Fruit fly (Drosophila melanogaster): ENCODE measurements around the gene CG11085.

The CG11085 gene

DNA sequence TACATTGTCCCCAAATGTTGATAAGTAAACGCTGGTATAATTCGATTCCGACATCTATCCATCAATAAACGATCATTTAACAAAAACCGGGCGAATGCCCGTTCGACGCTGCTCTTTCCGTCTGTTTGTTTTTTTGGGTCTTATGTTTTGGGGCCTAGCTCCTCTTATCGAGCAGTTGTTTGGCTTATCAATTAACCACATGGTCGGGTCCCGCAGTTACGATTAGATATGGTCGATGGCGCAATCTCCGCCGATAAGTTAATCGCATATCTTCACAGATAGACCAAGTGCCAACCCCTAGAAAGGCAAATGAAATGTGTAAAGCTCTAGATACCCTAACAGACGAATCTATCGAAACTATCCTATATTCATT lies 37.8 kb upstream of the CG11085 start:
- TF ChIP-seq usp (GFP tag; optimal IDR thresholded peaks at IDR 0.05) (no peak), brk (GFP tag; optimal IDR thresholded peaks at IDR 0.05) (no peak), lola (GFP tag; optimal IDR thresholded peaks at IDR 0.05) (no peak), sage (GFP tag; optimal IDR thresholded peaks at IDR 0.05) (no peak), CG9705 (GFP tag; optimal IDR thresholded peaks at IDR 0.05) (no peak), psq (GFP tag; optimal IDR thresholded peaks at IDR 0.05) (no peak), Abd-B (GFP tag; optimal IDR thresholded peaks at IDR 0.05) (no peak)

DNA sequence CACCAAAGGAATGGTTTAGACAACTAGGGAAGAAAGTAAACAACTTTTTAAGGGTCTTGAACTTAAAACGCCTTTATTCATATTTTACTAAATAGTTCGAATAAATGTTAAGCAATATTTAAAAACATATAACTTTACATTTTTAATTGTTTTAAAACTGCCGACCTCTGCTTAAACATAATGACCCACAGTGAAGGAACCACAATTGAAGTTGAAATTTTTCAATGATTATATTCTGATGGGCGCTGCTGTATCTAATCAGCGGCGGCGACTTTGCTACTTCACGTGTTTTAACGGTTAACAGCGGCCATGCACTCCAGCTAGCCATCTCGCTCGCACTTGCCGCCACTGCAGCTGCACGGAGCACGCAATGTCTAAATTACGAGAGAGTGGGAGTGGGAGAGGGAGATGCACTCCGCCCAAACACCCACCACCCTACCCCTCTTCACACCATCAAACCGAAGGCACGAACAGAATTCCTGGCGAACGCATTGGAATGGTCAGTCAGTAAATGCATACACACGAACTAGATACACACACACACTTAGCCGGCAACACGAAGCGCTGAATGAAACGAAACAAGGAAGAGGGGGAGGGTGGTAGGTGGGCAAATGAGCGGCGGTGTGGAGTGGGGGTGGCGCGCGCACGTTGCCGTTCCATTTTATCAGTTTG lies 37.3 kb upstream of the CG11085 start:
- peak; percentile 34 for TF ChIP-seq h (GFP tag; optimal IDR thresholded peaks at IDR 0.05)
- TF ChIP-seq br (GFP tag; optimal IDR thresholded peaks at IDR 0.05): peak; percentile 47
- TF ChIP-seq Abd-B (GFP tag; optimal IDR thresholded peaks at IDR 0.05): no peak
- TF ChIP-seq foxo (GFP tag; optimal IDR thresholded peaks at IDR 0.05): peak in 1 of 2 experiments; percentile 58
- peak; percentile 7 for TF ChIP-seq rgr (GFP tag; optimal IDR thresholded peaks at IDR 0.05)
- peak; percentile 48 for TF ChIP-seq fru (GFP tag; optimal IDR thresholded peaks at IDR 0.05)
- TF ChIP-seq ey (GFP tag; optimal IDR thresholded peaks at IDR 0.05): peak; percentile 44
- TF ChIP-seq dmrt93B (GFP tag; optimal IDR thresholded peaks at IDR 0.05): peak; percentile 29
- TF ChIP-seq Dif (GFP tag; optimal IDR thresholded peaks at IDR 0.05; ENCODE audit: partially characterized antibody): peak; percentile 41
- no peak for TF ChIP-seq sv (GFP tag; optimal IDR thresholded peaks at IDR 0.05)
- no peak for TF ChIP-seq Mio (GFP tag; optimal IDR thresholded peaks at IDR 0.05)
- TF ChIP-seq Hnf4 (GFP tag; optimal IDR thresholded peaks at IDR 0.05): peak; percentile 28
- TF ChIP-seq Sp1 (GFP tag; optimal IDR thresholded peaks at IDR 0.05): peak; percentile 53
- TF ChIP-seq HLH106 (tag; optimal IDR thresholded peaks at IDR 0.05): peak; percentile 54
- peak; percentile 55 for TF ChIP-seq psq (GFP tag; optimal IDR thresholded peaks at IDR 0.05)
- peak; percentile 9 for TF ChIP-seq Hr83 (GFP tag; optimal IDR thresholded peaks at IDR 0.05; ENCODE audit: poor library complexity, severe bottlenecking)
- TF ChIP-seq Hr78 (GFP tag; optimal IDR thresholded peaks at IDR 0.05): no peak

DNA sequence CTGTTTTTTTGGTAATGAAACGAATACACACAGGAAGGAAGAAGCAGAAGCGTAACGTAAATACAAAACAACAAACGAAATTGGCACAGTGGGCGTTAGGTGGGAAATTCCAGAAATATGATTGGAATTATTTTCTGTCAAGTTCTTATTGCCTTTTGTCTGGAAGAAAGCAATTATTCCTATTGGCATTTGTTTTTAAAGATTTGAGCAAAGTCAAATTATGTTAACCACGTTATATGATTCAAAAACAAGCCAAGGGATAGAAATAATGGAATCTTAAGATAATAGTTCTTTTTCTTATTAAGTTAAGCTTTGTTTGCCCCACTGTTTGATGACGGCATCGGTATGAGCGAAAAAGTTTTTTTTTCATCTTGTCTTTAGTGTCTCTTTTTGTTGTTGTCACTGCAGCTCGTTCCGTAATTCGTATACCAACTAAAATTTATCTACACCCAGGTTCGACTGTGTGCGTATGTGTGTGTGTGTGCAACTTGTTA lies 36.6 kb upstream of the CG11085 start:
- peak; percentile 96 for TF ChIP-seq woc (GFP tag; optimal IDR thresholded peaks at IDR 0.05)
- peak; percentile 78 for TF ChIP-seq Dfd (GFP tag; optimal IDR thresholded peaks at IDR 0.05)
- no peak for TF ChIP-seq N (GFP tag; optimal IDR thresholded peaks at IDR 0.05)
- peak; percentile 77 for TF ChIP-seq CrebA (GFP tag; optimal IDR thresholded peaks at IDR 0.05; ENCODE audit: borderline replicate concordance)
- TF ChIP-seq brk (GFP tag; optimal IDR thresholded peaks at IDR 0.05): peak; percentile 81
- TF ChIP-seq OdsH (GFP tag; optimal IDR thresholded peaks at IDR 0.05): peak; percentile 95
- peak; percentile 97 for TF ChIP-seq ey (GFP tag; optimal IDR thresholded peaks at IDR 0.05)
- peak; percentile 96 for TF ChIP-seq rgr (GFP tag; optimal IDR thresholded peaks at IDR 0.05)
- peak; percentile 73 for TF ChIP-seq psq (GFP tag; optimal IDR thresholded peaks at IDR 0.05)
- TF ChIP-seq Abd-B (GFP tag; optimal IDR thresholded peaks at IDR 0.05): no peak
- TF ChIP-seq HLH106 (tag; optimal IDR thresholded peaks at IDR 0.05): peak; percentile 99
- TF ChIP-seq Vsx2 (GFP tag; optimal IDR thresholded peaks at IDR 0.05; ENCODE audit: partially characterized antibody): no peak
- peak; percentile 83 for TF ChIP-seq Jra (GFP tag; optimal IDR thresholded peaks at IDR 0.05)
- TF ChIP-seq Sp1 (GFP tag; optimal IDR thresholded peaks at IDR 0.05): peak; percentile 98
- no peak for TF ChIP-seq lola (GFP tag; optimal IDR thresholded peaks at IDR 0.05)
- TF ChIP-seq CG32264 (GFP tag; optimal IDR thresholded peaks at IDR 0.05): peak; percentile 92
- TF ChIP-seq Hnf4 (GFP tag; optimal IDR thresholded peaks at IDR 0.05): peak; percentile 94
- TF ChIP-seq h (GFP tag; optimal IDR thresholded peaks at IDR 0.05): peak; percentile 98
- peak; percentile 80 to 98 for TF ChIP-seq foxo (GFP tag; optimal IDR thresholded peaks at IDR 0.05)
- TF ChIP-seq Mio (GFP tag; optimal IDR thresholded peaks at IDR 0.05): peak; percentile 78
- peak; percentile 97 for TF ChIP-seq sv (GFP tag; optimal IDR thresholded peaks at IDR 0.05)
- no peak for TF ChIP-seq pan (optimal IDR thresholded peaks at IDR 0.05)
- TF ChIP-seq GATAd (GFP tag; optimal IDR thresholded peaks at IDR 0.05): peak; percentile 80
- TF ChIP-seq Dif (GFP tag; optimal IDR thresholded peaks at IDR 0.05; ENCODE audit: partially characterized antibody): no peak
- no peak for TF ChIP-seq Hr78 (GFP tag; optimal IDR thresholded peaks at IDR 0.05)
- TF ChIP-seq dl (GFP tag; optimal IDR thresholded peaks at IDR 0.05; ENCODE audit: insufficient read depth in 1 of 2, partially characterized antibody in 2 of 2): no peak
- no peak for TF ChIP-seq Hr83 (GFP tag; optimal IDR thresholded peaks at IDR 0.05; ENCODE audit: poor library complexity, severe bottlenecking)
- peak; percentile 57 for TF ChIP-seq jim (GFP tag; optimal IDR thresholded peaks at IDR 0.05)
- no peak for TF ChIP-seq Myc (optimal IDR thresholded peaks at IDR 0.05)
- TF ChIP-seq dsf (GFP tag; optimal IDR thresholded peaks at IDR 0.05; ENCODE audit: borderline replicate concordance): peak; percentile 82
- TF ChIP-seq tai (GFP tag; optimal IDR thresholded peaks at IDR 0.05): peak; percentile 87
- TF ChIP-seq dmrt93B (GFP tag; optimal IDR thresholded peaks at IDR 0.05): peak; percentile 96
- peak; percentile 97 for TF ChIP-seq CG9705 (GFP tag; optimal IDR thresholded peaks at IDR 0.05)
- peak; percentile 97 for TF ChIP-seq br (GFP tag; optimal IDR thresholded peaks at IDR 0.05)
- peak; percentile 85 for TF ChIP-seq Rel (GFP tag; optimal IDR thresholded peaks at IDR 0.05)
- TF ChIP-seq Rel (tag; optimal IDR thresholded peaks at IDR 0.05): peak; percentile 84
- no peak for TF ChIP-seq usp (GFP tag; optimal IDR thresholded peaks at IDR 0.05)
- TF ChIP-seq fru (GFP tag; optimal IDR thresholded peaks at IDR 0.05): peak; percentile 98
- TF ChIP-seq sage (GFP tag; optimal IDR thresholded peaks at IDR 0.05): peak; percentile 91
